Worm (Caenorhabditis elegans) whole organism, L4/young adult: ENCODE results near the gene vha-4.

ENCODE experiments used
- W03F9.2 ChIP-seq: fragments of 150-350 bp; optimal IDR thresholded peaks from 2 replicates; lab custom pipeline; 2014; ENCODE audit warnings: missing biosample characterization, missing genetic modification characterization
- dao-5 ChIP-seq: sonication (generic microtip); optimal IDR thresholded peaks from 2 replicates; lab custom pipeline; 2016; ENCODE audit warnings: missing genotype, missing genetic modification characterization, moderate library complexity, missing compliant biosample characterization
- him-1 ChIP-seq: sonication (generic microtip); optimal IDR thresholded peaks from 2 replicates; lab custom pipeline; 2016; ENCODE audit warnings: missing genotype, missing genetic modification reagents, missing genetic modification characterization, missing compliant biosample characterization

The vha-4 gene

ce11 chrII:7888759-7889158, 9.6 kb upstream of the vha-4 start:
- TF ChIP-seq him-1 (tag; lab: Kevin White, UChicago) (no peak), W03F9.2 (tag; lab: Kevin White, UChicago) (peak; percentile 16)

- TF ChIP-seq dao-5 (tag; lab: Kevin White, UChicago) (no peak), W03F9.2 (tag; lab: Kevin White, UChicago) (no peak), him-1 (tag; lab: Kevin White, UChicago) (no peak)
Measured at ce11 chrII:7887295-7887694, 8.2 kb upstream of the vha-4 start.

- TF ChIP-seq him-1 (tag; lab: Kevin White, UChicago), result peak; percentile 16
- no peak for TF ChIP-seq W03F9.2 (tag; lab: Kevin White, UChicago)
Measured at ce11 chrII:7884898-7885297, 5.8 kb upstream of the vha-4 start.

- TF ChIP-seq W03F9.2 (tag; lab: Kevin White, UChicago), result peak; percentile 73
- no peak for TF ChIP-seq him-1 (tag; lab: Kevin White, UChicago)
Measured at ce11 chrII:7880373-7880862, 1.3 kb upstream of the vha-4 start, which contains the start of gene perm-1. perm-1 (plus strand) TSS chrII:7880812.

- TF ChIP-seq him-1 (tag; lab: Kevin White, UChicago) (no peak), dao-5 (tag; lab: Kevin White, UChicago) (no peak), W03F9.2 (tag; lab: Kevin White, UChicago) (no peak)
Measured at ce11 chrII:7877744-7878468, 1.2 kb downstream of the vha-4 start, which contains the start of gene T01H3.2. T01H3.2 (minus strand) TSS chrII:7877994.

- TF ChIP-seq W03F9.2 (tag; lab: Kevin White, UChicago) (peak; percentile 20), him-1 (tag; lab: Kevin White, UChicago) (no peak), dao-5 (tag; lab: Kevin White, UChicago) (no peak)
Measured at ce11 chrII:7873843-7874372, 5.2 kb downstream of the vha-4 start, which contains the start of gene T01H3.3. T01H3.3 (minus strand) TSS chrII:7873893.

- no peak for TF ChIP-seq him-1 (tag; lab: Kevin White, UChicago)
- peak; percentile 3 for TF ChIP-seq W03F9.2 (tag; lab: Kevin White, UChicago)
Measured at ce11 chrII:7870632-7871031, 8.5 kb downstream of the vha-4 start.

ce11 chrII:7870062-7870461, 9.1 kb downstream of the vha-4 start, which contains the start of gene ztf-17:
ztf-17 (minus strand) TSS chrII:7870162.
- no peak for TF ChIP-seq dao-5 (tag; lab: Kevin White, UChicago)

ce11 chrII:7866081-7866480, 13.0 kb downstream of the vha-4 start:
- TF ChIP-seq W03F9.2 (tag; lab: Kevin White, UChicago) (no peak), dao-5 (tag; lab: Kevin White, UChicago) (no peak), him-1 (tag; lab: Kevin White, UChicago) (no peak)

- no peak for TF ChIP-seq dao-5 (tag; lab: Kevin White, UChicago)
- no peak for TF ChIP-seq him-1 (tag; lab: Kevin White, UChicago)
- TF ChIP-seq W03F9.2 (tag; lab: Kevin White, UChicago), result no peak
Measured at ce11 chrII:7864892-7865291, 14.2 kb downstream of the vha-4 start.

- TF ChIP-seq W03F9.2 (tag; lab: Kevin White, UChicago), result no peak
- no peak for TF ChIP-seq dao-5 (tag; lab: Kevin White, UChicago)
- no peak for TF ChIP-seq him-1 (tag; lab: Kevin White, UChicago)
Measured at ce11 chrII:7864207-7864606, 14.9 kb downstream of the vha-4 start, which contains the start of gene ostb-1. ostb-1 (plus strand) TSS chrII:7864507.

ce11 chrII:7863480-7864125, 15.5 kb downstream of the vha-4 start:
- TF ChIP-seq W03F9.2 (tag; lab: Kevin White, UChicago), result no peak
- TF ChIP-seq him-1 (tag; lab: Kevin White, UChicago), result no peak
- TF ChIP-seq dao-5 (tag; lab: Kevin White, UChicago), result no peak

- peak; percentile 68 for TF ChIP-seq W03F9.2 (tag; lab: Kevin White, UChicago)
- no peak for TF ChIP-seq dao-5 (tag; lab: Kevin White, UChicago)
Measured at ce11 chrII:7860221-7860928, 18.7 kb downstream of the vha-4 start, which contains the start of gene lin-5. lin-5 (plus strand) TSS chrII:7860574.
